Worm (Caenorhabditis elegans) whole organism, L1 larva: ENCODE results near the gene sem-5.

ENCODE experiments used
- C04F5.9 ChIP-seq: sonication (generic microtip); optimal IDR thresholded peaks from 2 replicates; lab custom pipeline; 2016; ENCODE audit warnings: missing genetic modification characterization, missing compliant biosample characterization
- C34B4.2 ChIP-seq: sonication (generic microtip); optimal IDR thresholded peaks from 2 replicates; lab custom pipeline; 2017; ENCODE audit warnings: mild to moderate bottlenecking, missing genetic modification characterization, missing compliant biosample characterization
- F16B12.6 ChIP-seq: fragments of 150-350 bp; optimal IDR thresholded peaks from 2 replicates; lab custom pipeline; 2014; ENCODE audit warnings: missing biosample characterization, missing genetic modification characterization
- aha-1 ChIP-seq: fragments of 150-350 bp; optimal IDR thresholded peaks from 2 replicates; lab custom pipeline; 2014; ENCODE audit warnings: missing biosample characterization, missing genetic modification characterization
- blmp-1 ChIP-seq: fragments of 150-350 bp; optimal IDR thresholded peaks from 2 replicates; lab custom pipeline; 2014; ENCODE audit warnings: missing biosample characterization, missing genetic modification characterization
- ceh-63 ChIP-seq: fragments of 200-800 bp; sonication (Bioruptor generic); optimal IDR thresholded peaks from 2 replicates; lab custom pipeline; 2018; ENCODE audit warnings: mild to moderate bottlenecking, missing genetic modification characterization, missing compliant biosample characterization
- ceh-8 ChIP-seq: fragments of 200-800 bp; sonication (Bioruptor generic); optimal IDR thresholded peaks from 2 replicates; lab custom pipeline; 2018; ENCODE audit warnings: mild to moderate bottlenecking, missing genetic modification characterization, moderate library complexity, missing compliant biosample characterization
- dpl-1 ChIP-seq, 3 experiments: fragments of 150-350 bp in 2 of 3; sonication (generic microtip) in 1 of 3; optimal IDR thresholded peaks; 2 replicates each; lab custom pipeline; 2014 to 2017; ENCODE audit warnings: missing biosample characterization in 3 of 3, missing genetic modification characterization in 3 of 3, missing genetic modification reagents in 3 of 3
- dsc-1 ChIP-seq: sonication (generic microtip); optimal IDR thresholded peaks from 2 replicates; lab custom pipeline; 2016; ENCODE audit warnings: mild to moderate bottlenecking, missing genetic modification characterization, missing compliant biosample characterization
- efl-1 ChIP-seq, 4 experiments: fragments of 150-350 bp; optimal IDR thresholded peaks in 3 of 4; peaks in 1 of 4; 1 replicate in 1 of 4; 2 replicates in 3 of 4; lab custom pipeline; 2014; ENCODE audit warnings: missing biosample characterization in 2 of 4, missing genetic modification characterization in 2 of 4, missing genetic modification reagents in 2 of 4
- elt-2 ChIP-seq: sonication (generic microtip); optimal IDR thresholded peaks from 2 replicates; lab custom pipeline; 2016; ENCODE audit warnings: missing genetic modification characterization, mild to moderate bottlenecking, inconsistent platforms, missing compliant biosample characterization, missing genetic modification reagents
- elt-3 ChIP-seq, 6 experiments: fragments of 150-350 bp in 1 of 6; sonication (generic microtip); optimal IDR thresholded peaks; 2 replicates each; lab custom pipeline; 2017 to 2018; ENCODE audit warnings: missing biosample characterization in 6 of 6, missing genetic modification characterization in 6 of 6, inconsistent platforms in 1 of 6
- ets-5 ChIP-seq: fragments of 200-800 bp; sonication (Bioruptor generic); IDR thresholded peaks from 2 replicates; pipeline ENCODE4 v1.3.6; 2022; ENCODE audit warnings: missing genetic modification characterization, missing compliant biosample characterization
- fkh-10 ChIP-seq: sonication (generic microtip); optimal IDR thresholded peaks from 2 replicates; lab custom pipeline; 2017; ENCODE audit warnings: missing biosample characterization, missing genetic modification reagents, missing genetic modification characterization
- fkh-4 ChIP-seq: sonication (generic microtip); optimal IDR thresholded peaks from 2 replicates; lab custom pipeline; 2016; ENCODE audit warnings: missing compliant biosample characterization, missing genetic modification characterization, borderline replicate concordance
- fkh-8 ChIP-seq: sonication (generic microtip); optimal IDR thresholded peaks from 2 replicates; lab custom pipeline; 2016; ENCODE audit warnings: mild to moderate bottlenecking, missing genetic modification characterization, missing compliant biosample characterization
- fos-1 ChIP-seq: fragments of 150-350 bp; optimal IDR thresholded peaks from 2 replicates; lab custom pipeline; 2014; ENCODE audit warnings: missing biosample characterization, missing genetic modification characterization
- grh-1 ChIP-seq: fragments of 200-800 bp; sonication (Bioruptor generic); IDR thresholded peaks from 2 replicates; pipeline ENCODE4 v1.3.6; 2022; ENCODE audit warnings: missing genetic modification reagents, missing genetic modification characterization, missing compliant biosample characterization
- hlh-17 ChIP-seq: fragments of 200-800 bp; sonication (Bioruptor generic); optimal IDR thresholded peaks from 2 replicates; lab custom pipeline; 2018; ENCODE audit warnings: missing genetic modification characterization, mild to moderate bottlenecking, missing compliant biosample characterization, moderate library complexity, borderline replicate concordance
- isw-1 ChIP-seq: fragments of 200-800 bp; sonication (Bioruptor generic); IDR thresholded peaks from 2 replicates; pipeline ENCODE4 v1.3.6; 2022; ENCODE audit warnings: missing genetic modification characterization, missing compliant biosample characterization
- jun-1 ChIP-seq: fragments of 150-350 bp; optimal IDR thresholded peaks from 2 replicates; lab custom pipeline; 2014; ENCODE audit warnings: missing biosample characterization, missing genetic modification reagents, missing genetic modification characterization
- lin-13 ChIP-seq: fragments of 150-350 bp; optimal IDR thresholded peaks from 2 replicates; lab custom pipeline; 2014; ENCODE audit warnings: missing biosample characterization, missing genetic modification reagents, missing genetic modification characterization
- lin-15B ChIP-seq: fragments of 150-350 bp; sonication (generic microtip); optimal IDR thresholded peaks from 3 replicates; lab custom pipeline; 2014; ENCODE audit warnings: missing biosample characterization, missing genetic modification characterization
- lsy-2 ChIP-seq, 2 experiments: fragments of 150-350 bp; optimal IDR thresholded peaks; 2 replicates each; lab custom pipeline; 2014; ENCODE audit warnings: missing biosample characterization in 2 of 2, missing genetic modification characterization in 2 of 2
- mef-2 ChIP-seq: fragments of 150-350 bp; optimal IDR thresholded peaks from 2 replicates; lab custom pipeline; 2014; ENCODE audit warnings: missing biosample characterization, missing genetic modification characterization
- mep-1 ChIP-seq: fragments of 150-350 bp; optimal IDR thresholded peaks from 2 replicates; lab custom pipeline; 2014; ENCODE audit warnings: missing biosample characterization, missing genetic modification characterization
- nhr-12 ChIP-seq: sonication (generic microtip); optimal IDR thresholded peaks from 2 replicates; lab custom pipeline; 2017; ENCODE audit warnings: missing biosample characterization, missing genetic modification characterization
- nhr-19 ChIP-seq: fragments of 200-800 bp; sonication (Bioruptor generic); conservative IDR thresholded peaks from 2 replicates; pipeline ENCODE4 v1.3.6; 2022; ENCODE audit warnings: missing genetic modification characterization, missing compliant biosample characterization
- nhr-20 ChIP-seq: sonication (generic microtip); optimal IDR thresholded peaks from 2 replicates; lab custom pipeline; 2016; ENCODE audit warnings: mild to moderate bottlenecking, missing genetic modification characterization, missing compliant biosample characterization
- nhr-237 ChIP-seq: fragments of 150-350 bp; optimal IDR thresholded peaks from 2 replicates; lab custom pipeline; 2014; ENCODE audit warnings: missing biosample characterization, missing genetic modification characterization
- nhr-28 ChIP-seq: fragments of 150-350 bp; optimal IDR thresholded peaks from 2 replicates; lab custom pipeline; 2014; ENCODE audit warnings: missing biosample characterization, missing genetic modification characterization
- nhr-47 ChIP-seq: sonication (generic microtip); optimal IDR thresholded peaks from 2 replicates; lab custom pipeline; 2016; ENCODE audit warnings: mild to moderate bottlenecking, missing genetic modification characterization, moderate library complexity, missing compliant biosample characterization
- nhr-71 ChIP-seq: sonication (generic microtip); optimal IDR thresholded peaks from 2 replicates; lab custom pipeline; 2016; ENCODE audit warnings: mild to moderate bottlenecking, missing genetic modification characterization, moderate library complexity, missing compliant biosample characterization
- nhr-77 ChIP-seq: fragments of 150-350 bp; optimal IDR thresholded peaks from 2 replicates; lab custom pipeline; 2014; ENCODE audit warnings: missing biosample characterization, missing genetic modification characterization
- nhr-84 ChIP-seq: sonication (generic microtip); optimal IDR thresholded peaks from 2 replicates; lab custom pipeline; 2017; ENCODE audit warnings: missing biosample characterization, missing genetic modification characterization
- nhr-90 ChIP-seq: sonication (generic microtip); optimal IDR thresholded peaks from 2 replicates; lab custom pipeline; 2016; ENCODE audit warnings: mild to moderate bottlenecking, missing genetic modification characterization, missing compliant biosample characterization; ENCODE audit not compliant: poor library complexity
- pqm-1 ChIP-seq: sonication (generic microtip); optimal IDR thresholded peaks from 3 replicates; lab custom pipeline; 2017; ENCODE audit warnings: missing biosample characterization, missing genetic modification characterization
- sox-4 ChIP-seq: sonication (generic microtip); optimal IDR thresholded peaks from 2 replicates; lab custom pipeline; 2016; ENCODE audit warnings: missing genetic modification characterization, missing compliant biosample characterization
- sup-37 ChIP-seq: fragments of 200-800 bp; sonication (Bioruptor generic); optimal IDR thresholded peaks from 2 replicates; lab custom pipeline; 2018; ENCODE audit warnings: mild to moderate bottlenecking, missing genetic modification characterization, missing compliant biosample characterization
- swsn-7 ChIP-seq: sonication (generic microtip); optimal IDR thresholded peaks from 2 replicates; lab custom pipeline; 2016; ENCODE audit warnings: missing genetic modification characterization, missing compliant biosample characterization
- unc-30 ChIP-seq: sonication (generic microtip); optimal IDR thresholded peaks from 2 replicates; lab custom pipeline; 2017; ENCODE audit warnings: missing biosample characterization, missing genetic modification characterization
- unc-86 ChIP-seq: sonication (generic microtip); optimal IDR thresholded peaks from 2 replicates; lab custom pipeline; 2016; ENCODE audit warnings: missing genetic modification characterization, missing compliant biosample characterization
- xbp-1 ChIP-seq: sonication (generic microtip); optimal IDR thresholded peaks from 2 replicates; lab custom pipeline; 2016; ENCODE audit warnings: missing genetic modification characterization, missing compliant biosample characterization
- ztf-11 ChIP-seq, 2 experiments: sonication (generic microtip); optimal IDR thresholded peaks; 2 replicates each; lab custom pipeline; 2016 to 2017; ENCODE audit warnings: missing genetic modification characterization in 2 of 2, missing biosample characterization in 1 of 2, missing compliant biosample characterization in 1 of 2
- ztf-4 ChIP-seq: fragments of 150-350 bp; optimal IDR thresholded peaks from 2 replicates; lab custom pipeline; 2014; ENCODE audit warnings: missing biosample characterization, missing genetic modification characterization

Gene sem-5

DNA sequence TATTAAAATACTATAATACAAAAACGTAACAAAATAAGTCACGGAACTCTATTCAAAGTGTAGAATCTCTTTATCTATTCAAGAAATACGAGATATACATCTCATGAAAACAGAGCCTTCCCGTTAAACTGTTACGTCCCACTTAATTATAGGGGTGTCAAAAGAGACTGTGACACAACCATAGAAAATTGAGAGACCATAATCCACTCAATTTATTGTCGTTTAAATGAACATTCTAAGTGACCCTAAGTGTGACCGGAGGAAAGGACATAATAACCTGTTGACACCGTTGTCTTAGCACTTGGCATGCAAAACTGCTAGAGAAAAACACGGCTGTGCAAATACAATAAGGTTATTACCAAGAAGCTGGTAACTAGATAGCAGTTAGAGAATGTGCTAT, 7.0 kb upstream of the sem-5 start:
- TF ChIP-seq hlh-17 (GFP tag; lab: Kevin White, UChicago) (no peak), mef-2 (tag; lab: Kevin White, UChicago) (no peak), nhr-84 (tag; lab: Kevin White, UChicago) (no peak), nhr-90 (tag; lab: Kevin White, UChicago) (no peak), ztf-11 (tag; optimal IDR thresholded peaks at IDR 0.05; lab: Kevin White, UChicago) (no peak), nhr-28 (tag; lab: Kevin White, UChicago) (no peak), fkh-10 (GFP tag; lab: Kevin White, UChicago) (no peak), nhr-237 (tag; lab: Kevin White, UChicago) (no peak), pqm-1 (tag; lab: Kevin White, UChicago) (no peak), ceh-8 (no peak), fkh-4 (tag; lab: Kevin White, UChicago) (no peak), nhr-77 (tag; lab: Kevin White, UChicago) (no peak), unc-30 (tag; lab: Kevin White, UChicago) (no peak)

DNA sequence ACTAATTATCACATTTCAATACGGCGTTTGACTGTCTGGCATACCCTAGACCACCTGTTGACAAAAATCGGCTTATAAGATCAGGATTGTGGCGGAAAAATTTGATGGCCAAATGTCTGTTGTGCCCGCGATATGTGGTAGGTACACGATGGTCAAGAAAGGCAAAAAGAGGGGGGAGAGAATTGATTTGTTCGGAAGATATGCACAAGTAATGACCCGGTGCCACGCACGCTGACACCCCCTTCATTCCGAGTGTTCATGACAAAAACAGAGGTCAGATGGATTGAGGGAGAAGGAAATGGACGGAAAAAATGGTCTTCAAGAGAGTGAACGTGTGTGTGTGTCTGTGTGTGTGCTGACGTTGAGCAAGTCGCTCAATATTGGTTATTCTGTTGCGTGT, 3.9 kb upstream of the sem-5 start:
- TF ChIP-seq blmp-1 (tag; lab: Kevin White, UChicago) (peak; percentile 6), ztf-11 (tag; optimal IDR thresholded peaks at IDR 0.05; lab: Kevin White, UChicago) (peak in 1 of 2 experiments; percentile 39), nhr-28 (tag; lab: Kevin White, UChicago) (no peak), mep-1 (tag; lab: Kevin White, UChicago) (peak; percentile 34), fkh-10 (GFP tag; lab: Kevin White, UChicago) (no peak)
- TF ChIP-seq, all 84 proteins: peak for 3

DNA sequence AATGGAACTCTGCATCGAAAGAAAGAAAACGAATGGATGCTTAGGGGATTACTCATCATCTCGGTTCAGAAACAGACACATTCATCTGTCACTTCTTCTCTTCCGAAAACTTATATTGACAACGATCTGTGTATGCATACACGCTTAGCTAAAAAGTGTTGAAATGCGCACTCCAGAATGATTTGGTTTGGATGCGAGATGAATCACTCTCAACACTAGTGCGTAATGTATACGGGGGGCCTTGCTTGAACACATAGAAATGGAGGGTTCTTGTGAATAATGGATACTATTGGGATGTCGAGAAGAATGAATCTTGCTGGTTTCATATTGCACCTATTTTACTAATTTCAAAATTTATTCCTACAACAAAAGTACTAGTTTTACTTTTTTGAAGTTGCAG, 2.5 kb upstream of the sem-5 start:
- TF ChIP-seq sox-4 (no peak), nhr-19 (no peak), lin-15B (no peak), nhr-237 (tag; lab: Kevin White, UChicago) (no peak), ztf-4 (tag; lab: Kevin White, UChicago) (no peak), ceh-63 (GFP tag; lab: Kevin White, UChicago) (no peak), C34B4.2 (tag; lab: Kevin White, UChicago) (no peak), ets-5 (GFP tag; lab: Robert Waterston, UW) (no peak), grh-1 (GFP tag; lab: Robert Waterston, UW) (no peak), C04F5.9 (tag; lab: Kevin White, UChicago) (no peak), ztf-11 (tag; optimal IDR thresholded peaks at IDR 0.05; lab: Kevin White, UChicago) (no peak)

DNA sequence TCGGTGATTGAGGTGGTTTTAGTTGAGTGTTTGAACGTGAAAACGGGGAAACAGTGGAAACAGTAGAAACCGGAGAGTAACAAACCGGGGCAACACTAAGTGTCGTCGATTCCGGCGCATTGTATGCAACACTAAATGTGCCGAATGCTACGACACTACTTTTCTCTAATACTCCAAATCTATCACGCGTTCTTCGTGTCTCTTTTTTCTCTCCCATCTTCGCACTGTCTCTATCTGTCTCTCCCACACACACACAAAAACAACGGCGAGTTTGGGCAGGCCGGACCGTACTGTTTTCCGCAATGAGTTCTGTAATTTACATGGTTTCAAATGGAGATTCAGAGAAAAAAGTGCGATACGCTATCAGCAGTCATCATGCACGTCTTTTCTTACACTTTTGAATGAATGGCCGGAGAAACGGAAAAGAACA, 548 bp upstream of the sem-5 start:
- TF ChIP-seq nhr-12 (tag; lab: Kevin White, UChicago) (no peak), xbp-1 (tag; lab: Kevin White, UChicago) (peak; percentile 37), dpl-1 (GFP tag; optimal IDR thresholded peaks at IDR 0.05; lab: Kevin White, UChicago) (peak in 1 of 3 experiments; percentile 8), dsc-1 (tag; lab: Kevin White, UChicago) (no peak), sup-37 (GFP tag; lab: Kevin White, UChicago) (no peak), lsy-2 (tag; optimal IDR thresholded peaks at IDR 0.05; lab: Kevin White, UChicago) (peak; percentile 11 to 68), efl-1 (optimal IDR thresholded peaks at IDR 0.05; lab: Kevin White, UChicago) (peak in 1 of 2 experiments; percentile 46), efl-1 (GFP tag; optimal IDR thresholded peaks at IDR 0.05 in 1 of 2; lab: Kevin White, UChicago) (peak in 1 of 2 experiments; percentile 8), nhr-71 (tag; lab: Kevin White, UChicago) (peak; percentile 67), F16B12.6 (tag; lab: Kevin White, UChicago) (peak; percentile 68), nhr-90 (tag; lab: Kevin White, UChicago) (peak; percentile 49), mep-1 (tag; lab: Kevin White, UChicago) (peak; percentile 37), swsn-7 (peak; percentile 17), nhr-19 (peak; percentile 24; the same call in 1 of the 2 replicates), lin-13 (GFP tag; lab: Kevin White, UChicago) (no peak), ceh-8 (no peak), fkh-8 (tag; lab: Kevin White, UChicago) (no peak), nhr-47 (tag; lab: Kevin White, UChicago) (peak; percentile 54), jun-1 (tag; lab: Kevin White, UChicago) (peak; percentile 19), mef-2 (tag; lab: Kevin White, UChicago) (no peak), fos-1 (tag; lab: Kevin White, UChicago) (peak; percentile 10), unc-86 (no peak), ztf-11 (tag; optimal IDR thresholded peaks at IDR 0.05; lab: Kevin White, UChicago) (no peak), nhr-20 (tag; lab: Kevin White, UChicago) (peak; percentile 73), grh-1 (GFP tag; lab: Robert Waterston, UW) (0 out of 2 replicates have a peak, but pooled peaks have one; percentile 21), elt-2 (tag; lab: Kevin White, UChicago) (peak; percentile 95), aha-1 (tag; lab: Kevin White, UChicago) (no peak), lin-15B (no peak), isw-1 (GFP tag; lab: Robert Waterston, UW) (no peak), elt-3 (tag; optimal IDR thresholded peaks at IDR 0.05; lab: Kevin White, UChicago) (peak in 3 of 6 experiments; percentile 28 to 60 (median 59))
